Worm (Caenorhabditis elegans): Measurements from ENCODE around the gene fbxa-155.
A peak's percentile ranks its signal among the peaks of the same experiment; 100 is the strongest.
"Not testable (repeated sequence)": the region's sequence is repeated elsewhere in the genome, so short reads cannot be mapped to it uniquely, and the experiment has no call there.

The fbxa-155 gene

DNA sequence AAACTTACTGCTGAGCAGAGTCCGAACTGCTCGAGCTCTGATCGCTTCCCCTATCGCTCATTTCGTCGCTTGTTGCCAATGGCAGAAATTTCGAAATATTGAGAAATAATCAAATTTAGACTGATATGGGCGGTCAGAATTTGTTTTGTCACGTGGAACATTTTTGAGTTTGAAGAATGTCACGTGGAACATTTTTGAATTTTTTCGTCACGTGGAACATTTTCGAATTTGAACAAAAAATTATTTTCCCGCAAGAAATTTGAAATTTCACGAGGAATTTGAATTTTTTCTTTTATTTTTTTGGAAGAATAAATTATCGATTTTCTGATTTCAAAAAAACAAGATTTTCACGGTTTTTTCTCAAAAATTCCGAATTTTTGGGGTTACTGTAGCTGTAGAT lies at the start of gene fbxa-155:
Gene fbxa-155, minus strand, starts transcription at position 101 of the 400 bp plus-strand sequence.
- no peak for TF ChIP-seq pqm-1 (tag; optimal IDR thresholded peaks at IDR 0.05)
- no peak for TF ChIP-seq tbx-2 (tag; optimal IDR thresholded peaks at IDR 0.05)
- no peak for TF ChIP-seq nhr-76 (tag; optimal IDR thresholded peaks at IDR 0.05)
- no peak for TF ChIP-seq lin-15B (tag; optimal IDR thresholded peaks at IDR 0.05)
- no peak for TF ChIP-seq elt-3 (tag; optimal IDR thresholded peaks at IDR 0.05)
- TF ChIP-seq unc-62 (GFP tag; optimal IDR thresholded peaks at IDR 0.05), result no peak
- TF ChIP-seq ztf-11 (tag; optimal IDR thresholded peaks at IDR 0.05), result no peak
- no peak for TF ChIP-seq nhr-237 (tag; optimal IDR thresholded peaks at IDR 0.05)
- no peak for TF ChIP-seq ama-1 (optimal IDR thresholded peaks at IDR 0.05)
- no peak for TF ChIP-seq ztf-4 (tag; optimal IDR thresholded peaks at IDR 0.05)
- no peak for TF ChIP-seq sea-2 (GFP tag; optimal IDR thresholded peaks at IDR 0.05)
- TF ChIP-seq zag-1 (tag; optimal IDR thresholded peaks at IDR 0.05), result no peak
- TF ChIP-seq nhr-28 (tag; optimal IDR thresholded peaks at IDR 0.05), result no peak
- no peak for TF ChIP-seq aly-2 (tag; optimal IDR thresholded peaks at IDR 0.05)
- TF ChIP-seq skn-1 (tag; optimal IDR thresholded peaks at IDR 0.05), result no peak
- TF ChIP-seq egl-27 (tag; optimal IDR thresholded peaks at IDR 0.05), result no peak

DNA sequence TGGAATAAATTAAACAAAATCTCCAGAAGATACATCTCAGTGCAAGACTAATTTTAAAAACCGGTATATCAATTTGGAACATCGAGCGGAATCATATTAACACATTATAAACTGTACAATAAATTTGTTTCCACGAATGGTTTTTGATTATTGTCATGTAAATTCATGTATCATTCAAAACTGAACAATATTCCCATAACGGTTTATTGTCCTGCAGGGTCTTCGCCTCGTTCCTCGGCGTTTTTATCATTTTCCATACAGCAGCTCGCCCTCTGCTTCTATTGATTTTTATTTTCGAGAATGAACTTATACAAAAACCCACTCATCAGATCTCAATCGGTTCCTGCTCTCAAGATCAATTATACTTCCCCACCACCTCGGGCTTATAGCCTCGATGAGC lies 49.0 kb upstream of the fbxa-155 start, which contains the start of gene T16G12.8:
Gene T16G12.8, plus strand, starts transcription at position 301 of the 400 bp plus-strand sequence.
- TF ChIP-seq skn-1 (tag; optimal IDR thresholded peaks at IDR 0.05) (no peak), nfya-1 (tag; optimal IDR thresholded peaks at IDR 0.05; ENCODE audit: insufficient read depth) (no peak), mml-1 (tag; optimal IDR thresholded peaks at IDR 0.05) (no peak), ztf-4 (tag; optimal IDR thresholded peaks at IDR 0.05) (no peak), egl-5 (tag; optimal IDR thresholded peaks at IDR 0.05) (no peak), nhr-23 (tag; optimal IDR thresholded peaks at IDR 0.05) (no peak)

DNA sequence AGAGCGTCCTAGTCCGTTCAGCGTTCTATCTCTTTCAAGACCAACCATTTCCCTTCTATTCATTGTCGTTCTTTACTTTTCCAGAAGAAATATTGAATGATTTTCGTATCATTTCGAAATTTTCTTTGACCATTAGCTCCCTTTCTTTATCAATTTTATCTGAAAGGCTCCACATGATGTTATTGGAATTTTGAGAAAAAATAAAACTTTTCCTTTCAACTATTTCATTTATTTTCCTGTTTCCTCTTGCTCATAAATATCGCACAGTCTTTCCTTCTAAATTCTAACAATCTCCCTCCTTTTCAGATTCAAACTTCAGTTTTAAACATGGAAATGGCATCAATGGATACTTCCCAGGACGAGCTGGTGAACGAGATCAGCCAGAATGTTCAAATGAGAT lies 47.5 kb upstream of the fbxa-155 start, which contains the start of gene T16G12.4:
Gene T16G12.4, plus strand, starts transcription at position 301 of the 400 bp plus-strand sequence.
- TF ChIP-seq tbx-2 (tag; optimal IDR thresholded peaks at IDR 0.05) (no peak), lin-15B (tag; optimal IDR thresholded peaks at IDR 0.05) (no peak), skn-1 (tag; optimal IDR thresholded peaks at IDR 0.05) (no peak), mml-1 (tag; optimal IDR thresholded peaks at IDR 0.05) (no peak), sea-2 (GFP tag; optimal IDR thresholded peaks at IDR 0.05) (no peak), fkh-2 (tag; optimal IDR thresholded peaks at IDR 0.05) (no peak)

DNA sequence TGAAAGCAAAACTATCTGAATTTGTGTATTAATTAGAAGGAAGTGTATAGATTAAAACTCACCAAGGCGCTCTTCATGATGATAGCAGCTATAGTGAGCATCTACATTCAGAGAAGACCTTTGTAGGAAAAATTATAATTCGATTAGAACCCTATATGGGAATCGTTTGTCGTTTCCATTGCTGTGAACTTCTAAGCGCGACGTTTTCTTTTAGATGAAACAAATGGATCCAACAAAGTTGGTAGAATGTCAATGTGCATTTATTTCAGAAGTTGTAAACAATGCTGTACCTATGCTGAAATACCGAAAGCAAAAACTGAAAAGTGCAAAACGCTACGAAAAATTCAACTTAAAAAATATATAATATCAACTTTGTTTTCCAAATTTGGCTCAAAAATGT lies 46.0 kb upstream of the fbxa-155 start, which contains the start of gene T16G12.10:
Gene T16G12.10, minus strand, starts transcription at position 101 of the 400 bp plus-strand sequence.
- TF ChIP-seq nfya-1 (tag; optimal IDR thresholded peaks at IDR 0.05; ENCODE audit: insufficient read depth) (no peak), jun-1 (tag; optimal IDR thresholded peaks at IDR 0.05) (no peak), ztf-11 (tag; optimal IDR thresholded peaks at IDR 0.05) (no peak), nhr-23 (tag; optimal IDR thresholded peaks at IDR 0.05) (no peak), unc-62 (GFP tag; optimal IDR thresholded peaks at IDR 0.05) (no peak), ceh-16 (tag; optimal IDR thresholded peaks at IDR 0.05) (no peak), ama-1 (optimal IDR thresholded peaks at IDR 0.05) (no peak)

DNA sequence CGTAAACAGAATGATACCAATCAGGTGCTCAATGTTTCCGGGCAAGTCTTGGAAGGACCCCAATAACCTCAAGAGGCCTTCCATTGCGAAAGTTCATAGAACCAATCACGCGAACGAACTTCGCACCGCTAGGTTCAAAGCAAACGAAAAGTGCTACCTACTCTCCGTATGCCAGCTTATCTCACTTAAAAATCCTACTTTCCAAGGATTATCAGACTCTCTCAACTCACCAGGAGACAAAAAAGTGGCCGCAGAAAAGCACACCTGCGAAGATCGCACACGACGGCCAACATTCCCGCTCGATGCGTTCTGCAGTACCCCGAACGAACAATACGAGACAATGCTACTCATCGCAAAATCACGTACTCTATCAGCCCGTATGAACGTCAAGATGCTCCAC lies 43.3 kb upstream of the fbxa-155 start, which contains the start of gene T16G12.12:
Gene T16G12.12, plus strand, starts transcription at position 301 of the 400 bp plus-strand sequence.
- TF ChIP-seq fkh-10 (GFP tag; optimal IDR thresholded peaks at IDR 0.05); nhr-77 (tag; optimal IDR thresholded peaks at IDR 0.05); mdl-1 (tag; optimal IDR thresholded peaks at IDR 0.05): not testable (repeated sequence)

DNA sequence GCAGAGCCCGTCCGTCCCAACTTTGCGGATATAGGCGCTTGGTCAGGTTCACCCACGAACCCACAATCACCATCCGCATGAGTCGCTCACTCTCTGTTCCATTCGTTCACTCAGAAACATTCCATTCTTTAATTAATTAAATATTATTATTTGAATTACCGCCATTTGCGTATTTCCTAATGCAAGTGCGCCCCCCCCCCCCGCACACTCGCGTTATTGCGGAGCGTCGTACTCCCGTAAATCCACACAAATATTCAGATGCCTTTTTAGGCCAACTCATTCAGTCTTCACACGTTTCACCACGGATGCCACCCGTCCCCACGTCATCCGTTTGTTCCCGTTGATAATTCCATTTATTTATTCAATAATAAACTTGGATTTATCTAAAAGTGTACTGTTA lies 40.3 kb upstream of the fbxa-155 start, which contains the start of gene T16G12.3:
Gene T16G12.3, plus strand, starts transcription at position 301 of the 400 bp plus-strand sequence.
- TF ChIP-seq pha-4 (tag; optimal IDR thresholded peaks at IDR 0.05); fkh-2 (tag; optimal IDR thresholded peaks at IDR 0.05); unc-62 (GFP tag; optimal IDR thresholded peaks at IDR 0.05): not testable (repeated sequence)

DNA sequence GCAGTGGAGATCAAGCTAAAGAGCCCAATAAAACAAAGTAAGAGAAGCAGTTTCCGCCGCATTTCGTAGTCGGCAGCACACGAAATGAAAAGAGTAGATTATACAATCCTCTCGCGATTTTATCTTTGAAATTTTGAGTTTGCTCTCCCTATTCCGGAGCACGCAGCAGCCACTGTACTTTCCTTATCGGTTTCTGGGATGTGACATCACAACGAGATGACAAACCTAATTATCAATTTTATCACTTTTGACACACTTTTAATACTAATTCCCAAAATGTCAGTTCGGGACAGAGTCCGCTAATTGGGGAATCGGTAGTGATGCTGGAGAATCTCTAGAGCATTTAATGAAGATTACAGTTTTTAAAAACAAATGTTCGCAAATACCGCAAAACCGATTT lies 39.7 kb upstream of the fbxa-155 start, which contains the start of gene T16G12.1:
Gene T16G12.1, minus strand, starts transcription at position 176 of the 400 bp plus-strand sequence.
- peak; percentile 60 for TF ChIP-seq pqm-1 (tag; optimal IDR thresholded peaks at IDR 0.05)
- peak; percentile 82 for TF ChIP-seq elt-2 (tag; optimal IDR thresholded peaks at IDR 0.05)
- no peak for TF ChIP-seq unc-62 (GFP tag; optimal IDR thresholded peaks at IDR 0.05)
